Worm (Caenorhabditis elegans) whole organism, L1 larva: ENCODE measurements around the gene F59B8.1.

Source experiments
- C34B4.2 ChIP-seq: sonication (generic microtip); optimal IDR thresholded peaks from 2 replicates; lab custom pipeline; 2017; ENCODE audit warnings: mild to moderate bottlenecking, missing genetic modification characterization, missing compliant biosample characterization
- ama-1 ChIP-seq: fragments of 150-350 bp; optimal IDR thresholded peaks from 2 replicates; lab custom pipeline; 2014
- ceh-82 ChIP-seq, 3 experiments: fragments of 150-350 bp in 1 of 3; sonication (generic microtip) in 2 of 3; optimal IDR thresholded peaks; 2 replicates each; lab custom pipeline; 2014 to 2017; ENCODE audit warnings: missing biosample characterization in 3 of 3, missing genetic modification characterization in 3 of 3
- efl-1 ChIP-seq, 4 experiments: fragments of 150-350 bp; optimal IDR thresholded peaks in 3 of 4; peaks in 1 of 4; 1 replicate in 1 of 4; 2 replicates in 3 of 4; lab custom pipeline; 2014; ENCODE audit warnings: missing biosample characterization in 2 of 4, missing genetic modification characterization in 2 of 4, missing genetic modification reagents in 2 of 4
- fkh-10 ChIP-seq: sonication (generic microtip); optimal IDR thresholded peaks from 2 replicates; lab custom pipeline; 2017; ENCODE audit warnings: missing biosample characterization, missing genetic modification reagents, missing genetic modification characterization
- isw-1 ChIP-seq: fragments of 200-800 bp; sonication (Bioruptor generic); IDR thresholded peaks from 2 replicates; pipeline ENCODE4 v1.3.6; 2022; ENCODE audit warnings: missing genetic modification characterization, missing compliant biosample characterization
- lin-13 ChIP-seq: fragments of 150-350 bp; optimal IDR thresholded peaks from 2 replicates; lab custom pipeline; 2014; ENCODE audit warnings: missing biosample characterization, missing genetic modification reagents, missing genetic modification characterization
- nhr-237 ChIP-seq: fragments of 150-350 bp; optimal IDR thresholded peaks from 2 replicates; lab custom pipeline; 2014; ENCODE audit warnings: missing biosample characterization, missing genetic modification characterization
- skn-1 ChIP-seq: fragments of 150-350 bp; optimal IDR thresholded peaks from 2 replicates; lab custom pipeline; 2014; ENCODE audit warnings: missing biosample characterization, missing genetic modification characterization
- snu-23 ChIP-seq: sonication (generic microtip); optimal IDR thresholded peaks from 2 replicates; lab custom pipeline; 2016; ENCODE audit warnings: missing genetic modification characterization, missing compliant biosample characterization
- sptf-1 ChIP-seq: fragments of 150-350 bp; optimal IDR thresholded peaks from 2 replicates; lab custom pipeline; 2014; ENCODE audit warnings: missing biosample characterization, missing genetic modification characterization
- zag-1 ChIP-seq: fragments of 150-350 bp; optimal IDR thresholded peaks from 2 replicates; lab custom pipeline; 2014; ENCODE audit warnings: missing biosample characterization, missing genetic modification characterization

ce11 chrIV:9445407-9445806 lies 17.3 kb downstream of the F59B8.1 start, which contains the start of gene hsp-12.3:
- TF ChIP-seq nhr-237 (tag; lab: Kevin White, UChicago) (no peak), lin-13 (GFP tag; lab: Kevin White, UChicago) (no peak), C34B4.2 (tag; lab: Kevin White, UChicago) (no peak), ama-1 (lab: Kevin White, UChicago) (no peak), sptf-1 (tag; lab: Kevin White, UChicago) (no peak), ceh-82 (tag; optimal IDR thresholded peaks at IDR 0.05; lab: Kevin White, UChicago) (no peak), efl-1 (optimal IDR thresholded peaks at IDR 0.05; lab: Kevin White, UChicago) (no peak), efl-1 (GFP tag; optimal IDR thresholded peaks at IDR 0.05 in 1 of 2; lab: Kevin White, UChicago) (no peak), skn-1 (tag; lab: Kevin White, UChicago) (no peak), fkh-10 (GFP tag; lab: Kevin White, UChicago) (no peak), zag-1 (tag; lab: Kevin White, UChicago) (no peak), snu-23 (GFP tag; lab: Kevin White, UChicago) (no peak), isw-1 (GFP tag; lab: Robert Waterston, UW) (no peak)
